Fruit fly (Drosophila melanogaster) whole organism, prepupa: ENCODE results near the gene Pde9.

Experiments
- CG10631 ChIP-seq: fragments of 200-800 bp; sonication (Bioruptor generic); optimal IDR thresholded peaks from 2 replicates; lab custom pipeline; 2016; ENCODE audit warnings: missing biosample characterization, missing genetic modification characterization
- CG10669 ChIP-seq: fragments of 200-800 bp; sonication (Bioruptor generic); optimal IDR thresholded peaks from 3 replicates; lab custom pipeline; 2018; ENCODE audit warnings: missing biosample characterization, mild to moderate bottlenecking, missing genetic modification characterization, moderate library complexity
- CG11762 ChIP-seq: fragments of 200-800 bp; sonication (Bioruptor generic); optimal IDR thresholded peaks from 3 replicates; lab custom pipeline; 2016; ENCODE audit warnings: missing biosample characterization, missing genetic modification characterization; ENCODE audit not compliant: insufficient read depth
- CG11902 ChIP-seq: fragments of 200-800 bp; sonication (Bioruptor generic); optimal IDR thresholded peaks from 3 replicates; lab custom pipeline; 2016; ENCODE audit warnings: missing biosample characterization, missing genetic modification characterization
- CG15336 ChIP-seq: fragments of 200-800 bp; sonication (Bioruptor generic); IDR thresholded peaks from 2 replicates; pipeline ENCODE4 v1.3.6; 2022; ENCODE audit warnings: missing biosample characterization, missing genetic modification characterization
- CG1621 ChIP-seq: fragments of 200-800 bp; sonication (Bioruptor generic); optimal IDR thresholded peaks from 3 replicates; lab custom pipeline; 2018; ENCODE audit warnings: missing biosample characterization, mild to moderate bottlenecking, missing genetic modification characterization
- CG3032 ChIP-seq: fragments of 200-800 bp; optimal IDR thresholded peaks from 2 replicates; lab custom pipeline; 2019; ENCODE audit warnings: missing biosample characterization, mild to moderate bottlenecking, missing genetic modification characterization, moderate library complexity
- CG31627 ChIP-seq: fragments of 200-800 bp; sonication (Bioruptor generic); optimal IDR thresholded peaks from 3 replicates; lab custom pipeline; 2016; ENCODE audit warnings: missing biosample characterization, missing genetic modification characterization
- CG32006 ChIP-seq: fragments of 200-800 bp; sonication (Bioruptor generic); optimal IDR thresholded peaks from 3 replicates; lab custom pipeline; 2017; ENCODE audit warnings: missing biosample characterization, mild to moderate bottlenecking, missing genetic modification characterization
- CG34406 ChIP-seq: fragments of 200-800 bp; sonication (Bioruptor generic); optimal IDR thresholded peaks from 3 replicates; lab custom pipeline; 2016; ENCODE audit warnings: missing biosample characterization, missing genetic modification characterization
- CG4318 ChIP-seq: fragments of 200-800 bp; sonication (Bioruptor generic); optimal IDR thresholded peaks from 3 replicates; lab custom pipeline; 2017; ENCODE audit warnings: missing biosample characterization, mild to moderate bottlenecking, missing genetic modification characterization
- CG6163 ChIP-seq: fragments of 200-800 bp; sonication (Bioruptor generic); IDR thresholded peaks from 3 replicates; pipeline ENCODE4 v1.3.6; 2022; ENCODE audit warnings: missing biosample characterization, missing genetic modification characterization
- CG6276 ChIP-seq: fragments of 200-800 bp; sonication (Bioruptor generic); optimal IDR thresholded peaks from 2 replicates; lab custom pipeline; 2017; ENCODE audit warnings: missing biosample characterization, mild to moderate bottlenecking, missing genetic modification characterization
- CG6792 ChIP-seq: fragments of 200-800 bp; sonication (Bioruptor generic); optimal IDR thresholded peaks from 3 replicates; lab custom pipeline; 2016; ENCODE audit warnings: missing biosample characterization, missing genetic modification characterization
- CG6808 ChIP-seq: fragments of 200-800 bp; sonication (Bioruptor generic); optimal IDR thresholded peaks from 3 replicates; lab custom pipeline; 2017; ENCODE audit warnings: missing biosample characterization, missing genetic modification characterization, mild to moderate bottlenecking, moderate library complexity, missing genetic modification reagents
- CG7368 ChIP-seq: fragments of 200-800 bp; sonication (Bioruptor generic); optimal IDR thresholded peaks from 3 replicates; lab custom pipeline; 2016; ENCODE audit warnings: missing biosample characterization, missing genetic modification characterization
- CG8119 ChIP-seq: fragments of 200-800 bp; sonication (Bioruptor generic); IDR thresholded peaks from 3 replicates; pipeline ENCODE4 v1.3.6; 2022; ENCODE audit warnings: missing biosample characterization, missing genetic modification characterization
- CG8632 ChIP-seq: fragments of 200-800 bp; sonication (Bioruptor generic); optimal IDR thresholded peaks from 3 replicates; lab custom pipeline; 2016; ENCODE audit warnings: missing biosample characterization, missing genetic modification characterization
- CG9139 ChIP-seq: fragments of 200-800 bp; sonication (Bioruptor generic); optimal IDR thresholded peaks from 3 replicates; lab custom pipeline; 2017; ENCODE audit warnings: missing biosample characterization, mild to moderate bottlenecking, missing genetic modification characterization
- Eip93F ChIP-seq: fragments of 200-800 bp; sonication (Bioruptor generic); optimal IDR thresholded peaks from 2 replicates; lab custom pipeline; 2016; ENCODE audit warnings: missing biosample characterization, mild to moderate bottlenecking, missing genetic modification characterization
- Ets21C ChIP-seq: fragments of 200-800 bp; sonication (Bioruptor generic); optimal IDR thresholded peaks from 3 replicates; lab custom pipeline; 2016; ENCODE audit warnings: missing biosample characterization, missing genetic modification characterization
- Ets96B ChIP-seq: fragments of 200-800 bp; optimal IDR thresholded peaks from 2 replicates; lab custom pipeline; 2019; ENCODE audit warnings: missing biosample characterization, mild to moderate bottlenecking, missing genetic modification characterization, moderate library complexity
- Gug ChIP-seq: fragments of 200-800 bp; sonication (Bioruptor generic); IDR thresholded peaks from 2 replicates; pipeline ENCODE4 v1.3.6; 2022; ENCODE audit warnings: missing biosample characterization, missing genetic modification characterization
- Hr4 ChIP-seq: fragments of 200-800 bp; sonication (Bioruptor generic); optimal IDR thresholded peaks from 3 replicates; lab custom pipeline; 2016; ENCODE audit warnings: missing biosample characterization, missing genetic modification characterization
- Lpt ChIP-seq: fragments of 200-800 bp; sonication (Bioruptor generic); optimal IDR thresholded peaks from 3 replicates; lab custom pipeline; 2016; ENCODE audit warnings: missing biosample characterization, missing genetic modification characterization
- Met ChIP-seq: fragments of 200-800 bp; sonication (Bioruptor generic); optimal IDR thresholded peaks from 3 replicates; lab custom pipeline; 2016; ENCODE audit warnings: missing biosample characterization, missing genetic modification characterization
- OdsH ChIP-seq: fragments of 200-800 bp; sonication (Bioruptor generic); optimal IDR thresholded peaks from 3 replicates; lab custom pipeline; 2016; ENCODE audit warnings: missing biosample characterization, missing genetic modification characterization
- Smox ChIP-seq: fragments of 200-800 bp; sonication (Bioruptor generic); optimal IDR thresholded peaks from 3 replicates; lab custom pipeline; 2016; ENCODE audit warnings: missing biosample characterization, missing genetic modification characterization
- Sox102F ChIP-seq: fragments of 200-800 bp; sonication (Bioruptor generic); optimal IDR thresholded peaks from 2 replicates; lab custom pipeline; 2016; ENCODE audit warnings: missing biosample characterization, mild to moderate bottlenecking, missing genetic modification characterization
- Sox14 ChIP-seq: fragments of 200-800 bp; sonication (Bioruptor generic); optimal IDR thresholded peaks from 3 replicates; lab custom pipeline; 2016; ENCODE audit warnings: missing biosample characterization, missing genetic modification characterization
- Sox15 ChIP-seq: fragments of 200-800 bp; sonication (Bioruptor generic); optimal IDR thresholded peaks from 3 replicates; lab custom pipeline; 2016; ENCODE audit warnings: missing biosample characterization, missing genetic modification characterization
- achi ChIP-seq: fragments of 200-800 bp; sonication (Bioruptor generic); optimal IDR thresholded peaks from 3 replicates; lab custom pipeline; 2016; ENCODE audit warnings: missing biosample characterization, missing genetic modification characterization
- dac ChIP-seq: fragments of 200-800 bp; sonication (Bioruptor generic); optimal IDR thresholded peaks from 2 replicates; lab custom pipeline; 2017; ENCODE audit warnings: missing biosample characterization, mild to moderate bottlenecking, missing genetic modification characterization
- dsx ChIP-seq: fragments of 200-800 bp; optimal IDR thresholded peaks from 3 replicates; lab custom pipeline; 2019; ENCODE audit warnings: missing biosample characterization, mild to moderate bottlenecking, missing genetic modification characterization, moderate library complexity; ENCODE audit not compliant: poor library complexity, severe bottlenecking
- eg ChIP-seq: fragments of 200-800 bp; sonication (Bioruptor generic); IDR thresholded peaks from 3 replicates; pipeline ENCODE4 v1.3.6; 2022; ENCODE audit warnings: missing biosample characterization, missing genetic modification characterization
- esn ChIP-seq: fragments of 200-800 bp; sonication (Bioruptor generic); optimal IDR thresholded peaks from 2 replicates; lab custom pipeline; 2016; ENCODE audit warnings: missing biosample characterization, mild to moderate bottlenecking, missing genetic modification characterization, moderate library complexity
- fkh ChIP-seq: fragments of 200-800 bp; sonication (Bioruptor generic); optimal IDR thresholded peaks from 3 replicates; lab custom pipeline; 2017; ENCODE audit warnings: missing biosample characterization, mild to moderate bottlenecking, missing genetic modification characterization, moderate library complexity
- lz ChIP-seq: fragments of 200-800 bp; sonication (Bioruptor generic); optimal IDR thresholded peaks from 3 replicates; lab custom pipeline; 2016; ENCODE audit warnings: missing biosample characterization, missing genetic modification characterization
- net ChIP-seq: fragments of 200-800 bp; sonication (Bioruptor generic); optimal IDR thresholded peaks from 3 replicates; lab custom pipeline; 2016; ENCODE audit warnings: missing biosample characterization, missing genetic modification characterization
- pdm3 ChIP-seq: fragments of 200-800 bp; sonication (Bioruptor generic); optimal IDR thresholded peaks from 3 replicates; lab custom pipeline; 2016; ENCODE audit warnings: missing biosample characterization, missing genetic modification characterization
- salr ChIP-seq, 2 experiments: fragments of 200-800 bp; sonication (Bioruptor generic); optimal IDR thresholded peaks; 3 replicates each; lab custom pipeline; 2016 to 2018; ENCODE audit warnings: missing biosample characterization in 2 of 2, missing genetic modification characterization in 2 of 2, mild to moderate bottlenecking in 1 of 2
- spab ChIP-seq: fragments of 200-800 bp; sonication (Bioruptor generic); optimal IDR thresholded peaks from 2 replicates; lab custom pipeline; 2017; ENCODE audit warnings: missing biosample characterization, mild to moderate bottlenecking, missing genetic modification characterization, missing genetic modification reagents
- ss ChIP-seq, 2 experiments: fragments of 200-800 bp; sonication (Bioruptor generic); optimal IDR thresholded peaks; 2 replicates in 1 of 2; 3 replicates in 1 of 2; lab custom pipeline; 2017 to 2018; ENCODE audit warnings: mild to moderate bottlenecking in 2 of 2, missing biosample characterization in 2 of 2, missing genetic modification characterization in 2 of 2, moderate library complexity in 1 of 2
- svp ChIP-seq: fragments of 200-800 bp; sonication (Bioruptor generic); peaks from one replicate; lab custom pipeline; 2016; ENCODE audit warnings: missing biosample characterization, missing genetic modification characterization
- topi ChIP-seq: fragments of 200-800 bp; sonication (Bioruptor generic); optimal IDR thresholded peaks from 3 replicates; lab custom pipeline; 2016; ENCODE audit warnings: missing biosample characterization, missing genetic modification characterization
- vri ChIP-seq: fragments of 200-800 bp; sonication (Bioruptor generic); optimal IDR thresholded peaks from 3 replicates; lab custom pipeline; 2016; ENCODE audit warnings: missing biosample characterization, mild to moderate bottlenecking, missing genetic modification characterization

The Pde9 gene

DNA sequence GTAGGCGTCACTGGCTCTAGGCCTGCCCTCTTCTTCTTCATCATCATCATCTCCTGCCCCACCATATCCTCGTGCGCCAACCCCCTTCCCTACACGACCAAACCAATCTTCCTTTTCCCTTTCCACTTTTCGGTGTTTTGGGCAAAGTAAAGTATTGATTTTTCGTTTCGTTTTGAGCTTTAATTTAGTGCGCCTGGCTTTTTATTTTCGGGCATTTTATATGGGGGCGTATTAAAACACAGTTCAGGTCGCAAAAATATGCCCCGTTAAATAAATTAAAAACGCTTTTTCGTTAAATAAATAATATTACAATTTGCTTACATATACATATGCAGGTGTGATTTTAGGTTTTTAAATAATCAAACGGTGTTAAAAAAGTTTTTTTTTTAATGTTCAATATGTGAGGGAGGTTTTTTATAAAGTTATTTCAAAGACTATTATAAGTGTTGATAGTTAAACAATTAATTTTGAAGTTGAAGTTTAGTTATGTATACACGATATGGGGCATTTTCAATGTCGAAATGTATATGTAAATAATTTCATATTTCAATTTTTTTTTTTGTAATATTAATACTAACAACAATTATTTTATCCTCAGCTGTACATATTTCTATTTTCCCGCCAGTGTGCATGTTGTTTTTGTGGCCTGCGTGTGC, 159.3 kb downstream of the Pde9 start (continued):
- TF ChIP-seq CG7368 (GFP tag; lab: Kevin White, UChicago) (no peak), Sox15 (GFP tag; lab: Kevin White, UChicago) (peak; percentile 19), Sox14 (no peak), svp (peak; percentile 54), esn (GFP tag; lab: Kevin White, UChicago) (peak; percentile 69), CG8632 (GFP tag; lab: Kevin White, UChicago) (peak; percentile 68), ss (GFP tag; optimal IDR thresholded peaks at IDR 0.05; lab: Kevin White, UChicago) (no peak), eg (GFP tag; lab: Robert Waterston, UW) (peak; percentile 64; the same call in 1 of the 3 replicates), vri (GFP tag; lab: Kevin White, UChicago) (no peak)

DNA sequence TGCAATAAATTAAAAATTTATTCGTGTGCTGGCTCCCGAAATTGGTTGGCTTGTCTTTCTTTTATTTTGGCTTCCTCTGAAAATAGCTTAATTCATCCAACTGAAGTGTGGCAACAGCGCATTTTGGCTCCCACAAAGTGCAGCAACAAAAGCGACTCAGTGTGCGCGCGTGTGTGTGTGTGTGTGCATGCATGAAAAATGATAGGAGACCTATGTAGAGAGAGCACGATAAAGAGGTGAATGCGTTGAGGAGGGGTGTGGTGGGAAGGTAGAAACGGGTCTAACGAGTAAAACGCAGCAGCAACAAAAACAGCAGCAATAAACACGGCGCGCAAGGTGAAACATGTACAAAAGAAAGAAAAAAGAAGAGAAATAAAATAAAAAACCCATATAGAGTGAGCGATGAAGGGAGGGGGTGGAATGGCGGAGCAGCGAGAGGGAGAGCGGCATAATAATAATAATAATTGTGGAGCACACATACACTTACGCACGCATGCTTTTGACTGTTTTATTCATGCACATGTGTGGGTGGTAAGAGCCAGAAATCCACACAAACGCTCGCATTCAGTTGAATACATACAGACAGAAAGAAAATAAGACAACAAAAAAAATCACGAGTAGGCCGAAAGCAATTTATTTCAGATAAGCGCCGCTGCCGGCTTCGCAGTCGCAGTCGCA, 159.9 kb downstream of the Pde9 start:
- peak; percentile 67 for TF ChIP-seq Eip93F (GFP tag; lab: Kevin White, UChicago)
- TF ChIP-seq Sox14, result peak; percentile 75
- peak; percentile 72 for TF ChIP-seq pdm3 (GFP tag; lab: Kevin White, UChicago)
- peak; percentile 85 for TF ChIP-seq Ets96B (tag; lab: Kevin White, UChicago)
- TF ChIP-seq net, result peak; percentile 90
- TF ChIP-seq Hr4, result peak; percentile 58
- TF ChIP-seq ss (GFP tag; optimal IDR thresholded peaks at IDR 0.05; lab: Kevin White, UChicago), result peak; percentile 98
- peak; percentile 89 for TF ChIP-seq vri (GFP tag; lab: Kevin White, UChicago)
- TF ChIP-seq spab (GFP tag; lab: Kevin White, UChicago), result peak; percentile 88
- no peak for TF ChIP-seq CG31627 (GFP tag; lab: Kevin White, UChicago)
- TF ChIP-seq svp, result peak; percentile 86
- TF ChIP-seq CG4318 (GFP tag; lab: Kevin White, UChicago), result no peak
- TF ChIP-seq Lpt (GFP tag; lab: Kevin White, UChicago), result peak; percentile 97
- TF ChIP-seq CG10669 (GFP tag; lab: Kevin White, UChicago), result peak; percentile 70
- TF ChIP-seq CG1621 (tag; lab: Kevin White, UChicago), result peak; percentile 76
- peak; percentile 76 for TF ChIP-seq Gug (GFP tag; lab: Robert Waterston, UW)
- TF ChIP-seq topi (GFP tag; lab: Kevin White, UChicago), result peak; percentile 43
- peak; percentile 50 for TF ChIP-seq Met (GFP tag; lab: Kevin White, UChicago)
- TF ChIP-seq fkh, result peak; percentile 68
- TF ChIP-seq dac, result peak; percentile 80
- TF ChIP-seq CG8119 (GFP tag; lab: Robert Waterston, UW), result peak; percentile 94
- TF ChIP-seq achi (GFP tag; lab: Kevin White, UChicago), result peak; percentile 77
- peak; percentile 89 for TF ChIP-seq CG15336 (GFP tag; lab: Robert Waterston, UW)
- TF ChIP-seq CG6792 (GFP tag; lab: Kevin White, UChicago), result peak; percentile 58
- peak; percentile 33 for TF ChIP-seq CG10631 (GFP tag; lab: Kevin White, UChicago)
- peak; percentile 74 to 88 for TF ChIP-seq salr (GFP tag; optimal IDR thresholded peaks at IDR 0.05; lab: Kevin White, UChicago)
- TF ChIP-seq Sox102F (GFP tag; lab: Kevin White, UChicago), result peak; percentile 58
- peak; percentile 96 for TF ChIP-seq eg (GFP tag; lab: Robert Waterston, UW)
- no peak for TF ChIP-seq Ets21C (GFP tag; lab: Kevin White, UChicago)
- no peak for TF ChIP-seq CG11902
- peak; percentile 11 for TF ChIP-seq Smox (GFP tag; lab: Kevin White, UChicago)
- peak; percentile 93 for TF ChIP-seq CG6276 (GFP tag; lab: Kevin White, UChicago)
- TF ChIP-seq CG7368 (GFP tag; lab: Kevin White, UChicago), result peak; percentile 8
- TF ChIP-seq OdsH (GFP tag; lab: Kevin White, UChicago), result peak; percentile 62
- peak; percentile 62 for TF ChIP-seq CG34406 (GFP tag; lab: Kevin White, UChicago)
- TF ChIP-seq CG9139 (GFP tag; lab: Kevin White, UChicago), result peak; percentile 96
- no peak for TF ChIP-seq lz (GFP tag; lab: Kevin White, UChicago)
- peak; percentile 95 for TF ChIP-seq CG6808 (GFP tag; lab: Kevin White, UChicago)
- peak; percentile 66 for TF ChIP-seq CG8632 (GFP tag; lab: Kevin White, UChicago)
- peak; percentile 84 for TF ChIP-seq dsx (GFP tag; lab: Kevin White, UChicago)
- TF ChIP-seq CG6163 (GFP tag; lab: Robert Waterston, UW), result peak; percentile 95
- TF ChIP-seq CG3032, result peak; percentile 82
- peak; percentile 72 for TF ChIP-seq CG11762 (GFP tag; lab: Kevin White, UChicago)
- peak; percentile 81 for TF ChIP-seq CG32006 (GFP tag; lab: Kevin White, UChicago)
